Worm (Caenorhabditis elegans) whole organism, mixed stage, embryonic: ENCODE results near the gene T21C9.6.

Experiments
- M03D4.4 ChIP-seq: sonication (generic microtip); optimal IDR thresholded peaks from 2 replicates; lab custom pipeline; 2017; ENCODE audit warnings: mild to moderate bottlenecking, missing genetic modification characterization, missing compliant biosample characterization
- bed-3 ChIP-seq: fragments of 200-800 bp; sonication (Bioruptor generic); optimal IDR thresholded peaks from 3 replicates; lab custom pipeline; 2018; ENCODE audit warnings: mild to moderate bottlenecking, missing genetic modification characterization, moderate library complexity, missing compliant biosample characterization
- blmp-1 ChIP-seq: fragments of 150-350 bp; optimal IDR thresholded peaks from 2 replicates; lab custom pipeline; 2014; ENCODE audit warnings: missing biosample characterization, missing genetic modification characterization
- ceh-39 ChIP-seq: fragments of 150-350 bp; optimal IDR thresholded peaks from 2 replicates; lab custom pipeline; 2014; ENCODE audit warnings: missing biosample characterization, missing genetic modification characterization
- ceh-43 ChIP-seq: fragments of 200-800 bp; sonication (Bioruptor generic); optimal IDR thresholded peaks from 2 replicates; lab custom pipeline; 2018; ENCODE audit warnings: mild to moderate bottlenecking, missing genetic modification characterization, moderate library complexity, missing compliant biosample characterization
- cnd-1 ChIP-seq: fragments of 200-800 bp; sonication (Bioruptor generic); optimal IDR thresholded peaks from 2 replicates; lab custom pipeline; 2018; ENCODE audit warnings: mild to moderate bottlenecking, missing genetic modification characterization, missing compliant biosample characterization
- drap-1 ChIP-seq: fragments of 200-800 bp; sonication (Bioruptor generic); optimal IDR thresholded peaks from 3 replicates; lab custom pipeline; 2018; ENCODE audit warnings: mild to moderate bottlenecking, missing genetic modification characterization, missing compliant biosample characterization
- elt-1 ChIP-seq: sonication (generic microtip); optimal IDR thresholded peaks from 2 replicates; lab custom pipeline; 2017; ENCODE audit warnings: missing genetic modification characterization, mild to moderate bottlenecking, missing compliant biosample characterization, antibody characterized with exemption, moderate library complexity, borderline replicate concordance; ENCODE audit not compliant: insufficient read depth
- elt-3 ChIP-seq: fragments of 150-350 bp; optimal IDR thresholded peaks from 2 replicates; lab custom pipeline; 2014; ENCODE audit warnings: missing biosample characterization, missing genetic modification characterization
- flh-1 ChIP-seq: fragments of 200-800 bp; sonication (Bioruptor generic); optimal IDR thresholded peaks from 2 replicates; lab custom pipeline; 2018; ENCODE audit warnings: mild to moderate bottlenecking, missing genetic modification characterization, moderate library complexity, missing compliant biosample characterization
- ham-2 ChIP-seq: fragments of 200-800 bp; sonication (Bioruptor generic); optimal IDR thresholded peaks from 2 replicates; lab custom pipeline; 2018; ENCODE audit warnings: mild to moderate bottlenecking, missing genetic modification characterization, missing compliant biosample characterization
- hlh-1 ChIP-seq: fragments of 150-350 bp; optimal IDR thresholded peaks from 2 replicates; lab custom pipeline; 2014; ENCODE audit warnings: missing biosample characterization, missing genetic modification reagents, missing genetic modification characterization
- lin-13 ChIP-seq: fragments of 150-350 bp; optimal IDR thresholded peaks from 2 replicates; lab custom pipeline; 2014; ENCODE audit warnings: missing biosample characterization, missing genetic modification characterization
- lin-32 ChIP-seq: fragments of 200-800 bp; sonication (Bioruptor generic); optimal IDR thresholded peaks from 2 replicates; lab custom pipeline; 2018; ENCODE audit warnings: mild to moderate bottlenecking, missing genetic modification characterization, missing compliant biosample characterization
- lsy-2 ChIP-seq: fragments of 150-350 bp; optimal IDR thresholded peaks from 2 replicates; lab custom pipeline; 2014; ENCODE audit warnings: missing biosample characterization, missing genetic modification characterization
- mab-5 ChIP-seq: fragments of 150-350 bp; optimal IDR thresholded peaks from 2 replicates; lab custom pipeline; 2014; ENCODE audit warnings: missing biosample characterization, missing genetic modification characterization
- mep-1 ChIP-seq: fragments of 150-350 bp; optimal IDR thresholded peaks from 2 replicates; lab custom pipeline; 2017; ENCODE audit warnings: missing biosample characterization, missing genetic modification reagents, missing genetic modification characterization, inconsistent platforms
- mls-2 ChIP-seq: sonication (generic microtip); optimal IDR thresholded peaks from 2 replicates; lab custom pipeline; 2016; ENCODE audit warnings: mild to moderate bottlenecking, missing genetic modification characterization, moderate library complexity, missing compliant biosample characterization
- nhr-12 ChIP-seq: fragments of 150-350 bp; optimal IDR thresholded peaks from 2 replicates; lab custom pipeline; 2014; ENCODE audit warnings: missing biosample characterization, missing genetic modification characterization
- nhr-2 ChIP-seq: fragments of 150-350 bp; optimal IDR thresholded peaks from 2 replicates; lab custom pipeline; 2014; ENCODE audit warnings: missing biosample characterization, missing genetic modification characterization
- nhr-237 ChIP-seq: fragments of 150-350 bp; optimal IDR thresholded peaks from 2 replicates; lab custom pipeline; 2014; ENCODE audit warnings: missing biosample characterization, missing genetic modification characterization
- nhr-28 ChIP-seq: fragments of 150-350 bp; optimal IDR thresholded peaks from 2 replicates; lab custom pipeline; 2014; ENCODE audit warnings: missing biosample characterization, missing genetic modification characterization
- nhr-76 ChIP-seq: sonication (generic microtip); optimal IDR thresholded peaks from 2 replicates; lab custom pipeline; 2017; ENCODE audit warnings: missing biosample characterization, missing genetic modification characterization
- pha-4 ChIP-seq: fragments of 150-350 bp; optimal IDR thresholded peaks from 2 replicates; lab custom pipeline; 2018; ENCODE audit warnings: missing biosample characterization, missing genetic modification reagents, missing genetic modification characterization
- sem-2 ChIP-seq: fragments of 200-800 bp; sonication (Bioruptor generic); optimal IDR thresholded peaks from 2 replicates; lab custom pipeline; 2018; ENCODE audit warnings: mild to moderate bottlenecking, missing genetic modification characterization, missing compliant biosample characterization
- snpc-4 ChIP-seq: fragments of 150-350 bp; optimal IDR thresholded peaks from 2 replicates; lab custom pipeline; 2014; ENCODE audit warnings: missing biosample characterization, missing genetic modification characterization
- sptf-1 ChIP-seq: sonication (generic microtip); optimal IDR thresholded peaks from 2 replicates; lab custom pipeline; 2017; ENCODE audit warnings: mild to moderate bottlenecking, missing genetic modification characterization, moderate library complexity, missing compliant biosample characterization
- tbx-8 ChIP-seq: fragments of 200-800 bp; sonication (Bioruptor generic); optimal IDR thresholded peaks from 2 replicates; lab custom pipeline; 2018; ENCODE audit warnings: mild to moderate bottlenecking, missing genetic modification characterization, moderate library complexity, missing compliant biosample characterization
- unc-120 ChIP-seq: sonication (generic microtip); optimal IDR thresholded peaks from 2 replicates; lab custom pipeline; 2017; ENCODE audit warnings: missing genetic modification characterization, missing compliant biosample characterization; ENCODE audit not compliant: poor library complexity, severe bottlenecking
- unc-39 ChIP-seq: fragments of 150-350 bp; optimal IDR thresholded peaks from 2 replicates; lab custom pipeline; 2014; ENCODE audit warnings: missing biosample characterization, missing genetic modification characterization
- unc-62 ChIP-seq: fragments of 150-350 bp; optimal IDR thresholded peaks from 2 replicates; lab custom pipeline; 2014; ENCODE audit warnings: missing biosample characterization, missing genetic modification reagents, missing genetic modification characterization
- zip-8 ChIP-seq: fragments of 150-350 bp; optimal IDR thresholded peaks from 2 replicates; lab custom pipeline; 2014; ENCODE audit warnings: missing biosample characterization, missing genetic modification characterization

T21C9.6 gene

ce11 chrV:10598670-10599154 is 17.0 kb downstream of the T21C9.6 start, which contains the start of gene scpl-4:
TSS of gene scpl-4 (plus strand) at chrV:10599104.
- no peak for TF ChIP-seq nhr-28
- TF ChIP-seq ham-2 (GFP tag; lab: Kevin White, UChicago): no peak
- peak; percentile 36 for TF ChIP-seq zip-8 (tag; lab: Kevin White, UChicago)

- TF ChIP-seq unc-39 (tag; lab: Kevin White, UChicago) (no peak), blmp-1 (peak; percentile 32), drap-1 (GFP tag; lab: Kevin White, UChicago) (no peak), flh-1 (GFP tag; lab: Kevin White, UChicago) (no peak), unc-120 (no peak), elt-1 (tag; lab: Kevin White, UChicago) (no peak), pha-4 (tag; lab: Kevin White, UChicago) (no peak), nhr-12 (no peak), ceh-43 (GFP tag; lab: Kevin White, UChicago) (no peak), snpc-4 (tag; lab: Kevin White, UChicago) (no peak), mep-1 (tag; lab: Kevin White, UChicago) (no peak), cnd-1 (tag; lab: Kevin White, UChicago) (no peak), zip-8 (tag; lab: Kevin White, UChicago) (peak; percentile 60), nhr-2 (tag; lab: Kevin White, UChicago) (peak; percentile 6), sem-2 (GFP tag; lab: Kevin White, UChicago) (no peak), ceh-39 (tag; lab: Kevin White, UChicago) (no peak), lin-32 (GFP tag; lab: Kevin White, UChicago) (no peak), ham-2 (GFP tag; lab: Kevin White, UChicago) (no peak), mls-2 (no peak), mab-5 (tag; lab: Kevin White, UChicago) (no peak), tbx-8 (GFP tag; lab: Kevin White, UChicago) (no peak), elt-3 (tag; lab: Kevin White, UChicago) (no peak), nhr-237 (no peak), lsy-2 (tag; lab: Kevin White, UChicago) (no peak), M03D4.4 (no peak), bed-3 (GFP tag; lab: Kevin White, UChicago) (no peak)
Measured at ce11 chrV:10602051-10602937, 20.6 kb downstream of the T21C9.6 start, which contains the start of gene H27A22.1. TSS of gene H27A22.1 (plus strand) at chrV:10602555.

ce11 chrV:10615496-10615895 is 33.8 kb downstream of the T21C9.6 start, which contains the start of gene H09F14.1:
TSS of gene H09F14.1 (minus strand) at chrV:10615596.
- peak; percentile 19 for TF ChIP-seq zip-8 (tag; lab: Kevin White, UChicago)
- no peak for TF ChIP-seq lin-13
- TF ChIP-seq, all 35 proteins: peak for 1

DNA sequence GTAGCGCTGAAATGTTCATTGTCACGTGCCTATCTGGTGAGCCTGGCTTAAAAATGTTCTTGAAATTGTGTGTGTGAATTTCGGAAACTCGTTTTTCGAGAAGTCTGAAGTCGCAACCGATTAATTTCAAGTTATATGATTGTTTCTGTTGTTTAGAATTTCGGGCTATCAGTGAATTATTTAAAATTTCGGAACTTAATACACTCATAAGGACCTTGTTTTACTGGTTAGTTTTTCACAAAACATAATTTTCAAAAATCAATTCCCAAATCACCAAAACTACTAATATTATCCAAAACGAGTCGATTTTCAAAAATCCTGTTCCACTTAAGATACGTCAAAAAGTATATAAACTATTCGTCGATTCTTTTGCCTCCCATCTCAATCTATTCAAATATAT is 48.8 kb downstream of the T21C9.6 start:
- no peak for TF ChIP-seq lin-13
- no peak for TF ChIP-seq nhr-76 (tag; lab: Kevin White, UChicago)
- no peak for TF ChIP-seq ceh-43 (GFP tag; lab: Kevin White, UChicago)
- TF ChIP-seq zip-8 (tag; lab: Kevin White, UChicago): no peak
- TF ChIP-seq mab-5 (tag; lab: Kevin White, UChicago): no peak
- TF ChIP-seq flh-1 (GFP tag; lab: Kevin White, UChicago): no peak
- TF ChIP-seq unc-62 (GFP tag; lab: Kevin White, UChicago): no peak
- no peak for TF ChIP-seq sptf-1 (tag; lab: Kevin White, UChicago)
- TF ChIP-seq lin-32 (GFP tag; lab: Kevin White, UChicago): no peak
- TF ChIP-seq nhr-28: no peak
- no peak for TF ChIP-seq nhr-2 (tag; lab: Kevin White, UChicago)
- no peak for TF ChIP-seq unc-120
- no peak for TF ChIP-seq mls-2
- TF ChIP-seq hlh-1 (tag; lab: Kevin White, UChicago): no peak
- TF ChIP-seq sem-2 (GFP tag; lab: Kevin White, UChicago): no peak
- no peak for TF ChIP-seq ham-2 (GFP tag; lab: Kevin White, UChicago)
